Worm (Caenorhabditis elegans) whole organism, L4 larva: Measurements from ENCODE around the gene ceeh-2.
A peak's percentile ranks its signal among the peaks of the same experiment; 100 is the strongest.

Experiments used
- F10B5.3 ChIP-seq: sonication (generic microtip); optimal IDR thresholded peaks from 2 replicates; lab custom pipeline; 2016; ENCODE audit warnings: mild to moderate bottlenecking, missing genetic modification characterization, missing compliant biosample characterization
- F37D6.2 ChIP-seq: sonication (generic microtip); optimal IDR thresholded peaks from 2 replicates; lab custom pipeline; 2016; ENCODE audit warnings: mild to moderate bottlenecking, missing genetic modification characterization, missing compliant biosample characterization
- Y48G9A.11 ChIP-seq: fragments of 200-800 bp; sonication (Bioruptor generic); IDR thresholded peaks from 2 replicates; pipeline ENCODE4 v1.3.6; 2022; ENCODE audit warnings: missing genetic modification reagents, missing genetic modification characterization, missing compliant biosample characterization
- ZK546.5 ChIP-seq, 2 experiments: sonication (generic microtip); optimal IDR thresholded peaks; 2 replicates each; lab custom pipeline; 2017; ENCODE audit warnings: missing biosample characterization in 2 of 2, missing genetic modification characterization in 2 of 2
- aha-1 ChIP-seq: fragments of 150-350 bp; peaks from one replicate; lab custom pipeline; 2014; ENCODE audit warnings: missing biosample characterization, missing genetic modification characterization
- aly-2 ChIP-seq: sonication (generic microtip); optimal IDR thresholded peaks from 2 replicates; lab custom pipeline; 2018; ENCODE audit warnings: missing biosample characterization, missing genetic modification characterization
- ceh-62 ChIP-seq: sonication (generic microtip); optimal IDR thresholded peaks from 2 replicates; lab custom pipeline; 2017; ENCODE audit warnings: missing biosample characterization, missing genetic modification characterization
- daf-16 ChIP-seq, 3 experiments: sonication (generic microtip); optimal IDR thresholded peaks; 2 replicates each; lab custom pipeline; 2016 to 2017; ENCODE audit warnings: missing genetic modification characterization in 3 of 3, missing genetic modification reagents in 3 of 3, mild to moderate bottlenecking in 2 of 3, missing compliant biosample characterization in 2 of 3, missing biosample characterization in 1 of 3, moderate library complexity in 1 of 3
- dmd-6 ChIP-seq: fragments of 200-800 bp; sonication (Bioruptor generic); IDR thresholded peaks from 2 replicates; pipeline ENCODE4 v1.3.6; 2022; ENCODE audit warnings: missing genetic modification reagents, missing genetic modification characterization, missing compliant biosample characterization
- dmd-8 ChIP-seq: fragments of 200-800 bp; sonication (Bioruptor generic); IDR thresholded peaks from 2 replicates; pipeline ENCODE4 v1.3.6; 2022; ENCODE audit warnings: missing genetic modification characterization, missing compliant biosample characterization
- dve-1 ChIP-seq: sonication (generic microtip); optimal IDR thresholded peaks from 2 replicates; lab custom pipeline; 2017; ENCODE audit warnings: antibody characterized with exemption, mild to moderate bottlenecking, missing genetic modification characterization, missing compliant biosample characterization; ENCODE audit not compliant: insufficient read depth
- gei-8 ChIP-seq: fragments of 200-800 bp; sonication (Bioruptor generic); optimal IDR thresholded peaks from 2 replicates; lab custom pipeline; 2018; ENCODE audit warnings: mild to moderate bottlenecking, missing genetic modification characterization, missing compliant biosample characterization
- hlh-11 ChIP-seq: fragments of 200-800 bp; sonication (Bioruptor generic); optimal IDR thresholded peaks from 2 replicates; lab custom pipeline; 2018; ENCODE audit warnings: mild to moderate bottlenecking, missing genetic modification characterization, missing compliant biosample characterization
- lin-1 ChIP-seq: fragments of 200-800 bp; sonication (Bioruptor generic); IDR thresholded peaks from 2 replicates; pipeline ENCODE4 v1.3.6; 2022; ENCODE audit warnings: missing genetic modification reagents, missing genetic modification characterization, missing compliant biosample characterization
- lin-13 ChIP-seq: fragments of 150-350 bp; optimal IDR thresholded peaks from 2 replicates; lab custom pipeline; 2014; ENCODE audit warnings: missing biosample characterization, missing genetic modification reagents, missing genetic modification characterization
- lin-29 ChIP-seq: fragments of 200-800 bp; sonication (Bioruptor generic); IDR thresholded peaks from 2 replicates; pipeline ENCODE4 v1.3.6; 2022; ENCODE audit warnings: missing genetic modification reagents, missing genetic modification characterization, missing compliant biosample characterization
- lin-39 ChIP-seq: fragments of 150-350 bp; optimal IDR thresholded peaks from 2 replicates; lab custom pipeline; 2014; ENCODE audit warnings: missing biosample characterization, missing genetic modification reagents, missing genetic modification characterization
- lsy-2 ChIP-seq, 2 experiments: fragments of 150-350 bp in 1 of 2; sonication (generic microtip) in 1 of 2; optimal IDR thresholded peaks; 2 replicates each; lab custom pipeline; 2014 to 2017; ENCODE audit warnings: missing biosample characterization in 2 of 2, missing genetic modification characterization in 2 of 2
- mdl-1 ChIP-seq, 2 experiments: fragments of 150-350 bp in 1 of 2; sonication (generic microtip) in 1 of 2; optimal IDR thresholded peaks; 2 replicates each; lab custom pipeline; 2014 to 2017; ENCODE audit warnings: missing biosample characterization in 2 of 2, missing genetic modification characterization in 2 of 2
- mdt-29 ChIP-seq: fragments of 200-800 bp; sonication (Bioruptor generic); IDR thresholded peaks from 2 replicates; pipeline ENCODE4 v1.3.6; 2022; ENCODE audit warnings: missing genetic modification reagents, missing genetic modification characterization, missing compliant biosample characterization
- mes-2 ChIP-seq: sonication (generic microtip); optimal IDR thresholded peaks from 2 replicates; lab custom pipeline; 2016; ENCODE audit warnings: missing genotype, mild to moderate bottlenecking, missing genetic modification characterization, missing compliant biosample characterization; ENCODE audit not compliant: poor library complexity, severe bottlenecking
- nhr-10 ChIP-seq: fragments of 150-350 bp; optimal IDR thresholded peaks from 2 replicates; lab custom pipeline; 2014; ENCODE audit warnings: missing biosample characterization, missing genetic modification characterization
- nhr-102 ChIP-seq: sonication (generic microtip); optimal IDR thresholded peaks from 2 replicates; lab custom pipeline; 2016; ENCODE audit warnings: mild to moderate bottlenecking, missing genetic modification characterization, moderate library complexity, missing compliant biosample characterization
- nhr-237 ChIP-seq: sonication (generic microtip); optimal IDR thresholded peaks from 2 replicates; lab custom pipeline; 2017; ENCODE audit warnings: missing biosample characterization, missing genetic modification characterization
- nhr-25 ChIP-seq: sonication (generic microtip); optimal IDR thresholded peaks from 2 replicates; lab custom pipeline; 2017; ENCODE audit warnings: missing genetic modification characterization, mild to moderate bottlenecking, missing compliant biosample characterization, antibody characterized with exemption, moderate library complexity, borderline replicate concordance; ENCODE audit not compliant: insufficient read depth
- nhr-28 ChIP-seq: fragments of 150-350 bp; optimal IDR thresholded peaks from 2 replicates; lab custom pipeline; 2014; ENCODE audit warnings: missing biosample characterization, missing genetic modification characterization
- nhr-6 ChIP-seq: fragments of 150-350 bp; optimal IDR thresholded peaks from 2 replicates; lab custom pipeline; 2014; ENCODE audit warnings: missing biosample characterization, missing genetic modification characterization
- nhr-77 ChIP-seq: fragments of 150-350 bp; optimal IDR thresholded peaks from 2 replicates; lab custom pipeline; 2014; ENCODE audit warnings: missing biosample characterization, missing genetic modification characterization
- php-3 ChIP-seq: fragments of 200-800 bp; sonication (Bioruptor generic); IDR thresholded peaks from 2 replicates; pipeline ENCODE4 v1.3.6; 2022; ENCODE audit warnings: missing genetic modification reagents, missing genetic modification characterization, missing compliant biosample characterization
- pqm-1 ChIP-seq: sonication (generic microtip); optimal IDR thresholded peaks from 2 replicates; lab custom pipeline; 2017; ENCODE audit warnings: missing biosample characterization, missing genetic modification characterization
- skn-1 ChIP-seq: fragments of 150-350 bp; optimal IDR thresholded peaks from 2 replicates; lab custom pipeline; 2014; ENCODE audit warnings: missing biosample characterization, missing genetic modification characterization
- spr-1 ChIP-seq: sonication (generic microtip); optimal IDR thresholded peaks from 2 replicates; lab custom pipeline; 2016; ENCODE audit warnings: mild to moderate bottlenecking, missing genetic modification characterization, missing compliant biosample characterization
- spr-3 ChIP-seq: fragments of 200-800 bp; sonication (Bioruptor generic); optimal IDR thresholded peaks from 2 replicates; lab custom pipeline; 2018; ENCODE audit warnings: mild to moderate bottlenecking, missing genetic modification characterization, missing compliant biosample characterization
- unc-39 ChIP-seq: sonication (generic microtip); optimal IDR thresholded peaks from 2 replicates; lab custom pipeline; 2017; ENCODE audit warnings: missing biosample characterization, missing genetic modification characterization
- unc-62 ChIP-seq, 3 experiments: fragments of 150-350 bp in 1 of 3; sonication (generic microtip); optimal IDR thresholded peaks in 2 of 3; peaks in 1 of 3; 1 replicate in 1 of 3; 2 replicates in 2 of 3; lab custom pipeline; 2014 to 2017; ENCODE audit warnings: missing biosample characterization in 3 of 3, missing genetic modification characterization in 3 of 3, missing genetic modification reagents in 3 of 3, missing genotype in 1 of 3
- vab-7 ChIP-seq: fragments of 200-800 bp; sonication (Bioruptor generic); IDR thresholded peaks from 2 replicates; pipeline ENCODE4 v1.3.6; 2022; ENCODE audit warnings: missing genetic modification reagents, missing genetic modification characterization, missing compliant biosample characterization
- zag-1 ChIP-seq: fragments of 150-350 bp; optimal IDR thresholded peaks from 2 replicates; lab custom pipeline; 2014; ENCODE audit warnings: missing biosample characterization, missing genetic modification characterization
- zfp-3 ChIP-seq: fragments of 200-800 bp; sonication (Bioruptor generic); conservative IDR thresholded peaks from 2 replicates; pipeline ENCODE4 v1.3.6; 2022; ENCODE audit warnings: missing genetic modification reagents, missing genetic modification characterization, missing compliant biosample characterization
- ztf-11 ChIP-seq: fragments of 150-350 bp; optimal IDR thresholded peaks from 2 replicates; lab custom pipeline; 2014; ENCODE audit warnings: missing biosample characterization, missing genetic modification characterization
- ztf-7 ChIP-seq: fragments of 150-350 bp; optimal IDR thresholded peaks from 2 replicates; lab custom pipeline; 2014; ENCODE audit warnings: missing biosample characterization, missing genetic modification characterization

The ceeh-2 gene

DNA sequence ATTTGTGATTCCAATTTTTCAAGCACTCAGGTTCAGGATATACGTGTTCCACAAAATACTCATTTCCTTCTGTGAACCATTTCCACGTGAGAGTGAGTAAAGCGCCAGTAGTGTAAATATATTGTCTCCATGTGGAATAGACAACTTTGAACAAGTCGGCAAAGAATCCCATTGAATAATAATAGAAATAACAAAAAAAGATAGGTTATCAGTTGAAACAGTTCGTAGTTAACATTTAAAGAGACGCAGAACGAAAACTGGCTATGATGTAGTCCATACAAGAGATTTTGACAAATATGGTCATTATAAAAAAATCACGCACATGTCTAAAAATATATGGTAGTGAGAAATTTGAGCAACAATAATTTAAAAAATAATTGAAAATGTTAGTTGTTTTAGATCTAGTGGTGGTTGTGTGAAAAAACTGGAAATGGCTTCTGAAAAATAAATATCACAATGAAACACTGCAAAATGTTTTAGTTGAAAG, at the start of gene ceeh-2:
Gene ceeh-2, minus strand, starts transcription at position 437 of the 487 bp plus-strand sequence.
- TF ChIP-seq dmd-6 (peak; percentile 36; the same call in 1 of the 2 replicates), nhr-28 (tag; lab: Kevin White, UChicago) (peak; percentile 59), spr-1 (no peak), hlh-11 (peak; percentile 8), dve-1 (tag; lab: Kevin White, UChicago) (peak; percentile 63), nhr-77 (tag; lab: Kevin White, UChicago) (peak; percentile 28), aha-1 (peak; percentile 33), daf-16 (GFP tag; optimal IDR thresholded peaks at IDR 0.05; lab: Kevin White, UChicago) (no peak), daf-16 (tag; optimal IDR thresholded peaks at IDR 0.05; lab: Kevin White, UChicago) (peak; percentile 83), mdl-1 (tag; optimal IDR thresholded peaks at IDR 0.05; lab: Kevin White, UChicago) (peak in 1 of 2 experiments; percentile 32), lin-1 (GFP tag; lab: Robert Waterston, UW) (no peak)

DNA sequence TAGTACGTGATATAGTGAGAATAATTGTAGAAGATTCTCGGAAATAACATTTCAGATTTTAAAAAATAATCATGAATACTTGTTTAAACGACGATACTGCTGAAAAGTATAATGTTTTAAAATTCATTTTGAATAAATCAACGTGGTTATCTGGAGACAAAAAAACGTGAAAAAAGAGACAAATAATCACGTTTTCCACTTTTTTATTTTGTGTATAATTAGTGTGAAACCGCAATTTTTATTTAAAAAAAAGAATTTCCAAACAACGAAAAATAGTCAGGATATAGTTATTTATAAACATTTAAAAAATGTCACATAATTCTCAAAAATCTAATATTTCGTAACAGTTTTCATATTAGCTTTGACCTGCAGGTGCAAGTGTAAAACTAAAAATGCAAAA, 48.6 kb upstream of the ceeh-2 start, which contains the start of gene F15H10.7:
Gene F15H10.7, minus strand, starts transcription at position 101 of the 400 bp plus-strand sequence.
- no peak for TF ChIP-seq zfp-3 (GFP tag; lab: Robert Waterston, UW)
- TF ChIP-seq vab-7 (GFP tag; lab: Robert Waterston, UW): no peak

DNA sequence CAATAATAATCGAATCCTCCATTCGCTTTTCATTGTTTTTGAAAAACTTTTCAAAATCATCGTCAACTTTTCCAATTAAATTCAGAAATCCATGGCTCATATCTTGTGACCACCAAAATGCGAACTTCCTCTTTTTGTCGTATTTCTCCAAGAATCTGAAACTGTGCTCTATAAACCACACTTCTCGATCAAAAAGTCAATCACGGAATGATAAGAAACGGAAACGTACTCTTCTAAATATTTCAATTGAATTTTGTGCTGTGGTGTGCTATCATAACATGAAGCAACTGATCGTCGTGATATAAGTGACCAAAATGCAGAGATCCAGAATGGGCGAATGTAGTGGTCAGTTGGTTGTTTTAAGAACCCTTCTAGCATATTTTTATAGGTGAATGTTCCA, 47.0 kb upstream of the ceeh-2 start:
- peak; percentile 61 for TF ChIP-seq dmd-6
- TF ChIP-seq nhr-237 (tag; lab: Kevin White, UChicago): no peak
- TF ChIP-seq spr-1: no peak
- TF ChIP-seq lin-39: no peak
- peak; percentile 46 for TF ChIP-seq pqm-1 (tag; lab: Kevin White, UChicago)
- TF ChIP-seq skn-1 (tag; lab: Kevin White, UChicago): no peak
- TF ChIP-seq nhr-28 (tag; lab: Kevin White, UChicago): peak; percentile 58
- TF ChIP-seq aha-1: peak; percentile 43
- no peak for TF ChIP-seq lsy-2 (tag; optimal IDR thresholded peaks at IDR 0.05; lab: Kevin White, UChicago)
- no peak for TF ChIP-seq nhr-77 (tag; lab: Kevin White, UChicago)
- no peak for TF ChIP-seq ceh-62 (tag; lab: Kevin White, UChicago)

DNA sequence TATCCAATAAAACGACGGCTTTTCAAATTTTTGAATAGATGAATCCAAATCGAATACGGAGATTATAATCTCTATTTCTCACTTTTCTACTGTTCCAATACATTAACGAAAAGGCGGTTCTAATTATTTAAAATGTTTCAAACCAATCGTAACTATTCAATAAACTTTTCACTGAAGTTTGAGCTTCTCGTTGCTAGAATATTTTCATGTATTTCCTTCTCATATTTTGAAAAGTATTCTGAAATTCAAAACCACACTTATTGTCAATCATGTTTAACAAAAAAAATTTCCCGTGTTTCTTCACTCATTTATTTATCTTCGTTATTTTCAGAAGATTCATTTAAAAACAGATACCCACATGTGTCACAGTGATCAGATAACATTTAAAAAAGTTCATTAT, 45.1 kb upstream of the ceeh-2 start, which contains the start of gene F15H10.8:
Gene F15H10.8, minus strand, starts transcription at position 101 of the 400 bp plus-strand sequence.
- TF ChIP-seq aha-1 (no peak), unc-62 (GFP tag; optimal IDR thresholded peaks at IDR 0.05 in 1 of 2; lab: Kevin White, UChicago) (peak in 1 of 2 experiments; percentile 31), unc-62 (tag; optimal IDR thresholded peaks at IDR 0.05; lab: Kevin White, UChicago) (no peak)

DNA sequence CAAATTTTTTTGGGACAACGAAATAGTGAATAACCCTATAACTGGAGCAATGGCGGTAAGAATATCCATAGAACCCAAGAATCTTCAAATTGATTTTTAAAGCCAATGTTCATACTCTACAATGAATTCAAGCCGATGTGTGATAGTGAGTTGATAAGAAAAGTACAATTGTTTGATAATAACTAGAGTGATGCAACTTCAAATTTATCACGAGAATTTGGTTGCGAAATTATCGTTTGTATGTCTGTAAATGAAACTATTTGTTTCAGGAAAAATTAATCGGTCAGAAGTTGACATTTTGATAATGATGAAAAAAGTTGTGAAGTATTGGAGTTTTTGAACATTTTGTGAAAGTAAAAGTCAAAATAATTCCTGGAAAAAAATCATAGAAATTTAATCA, 41.6 kb upstream of the ceeh-2 start:
- TF ChIP-seq ZK546.5 (tag; optimal IDR thresholded peaks at IDR 0.05; lab: Kevin White, UChicago): no peak
- no peak for TF ChIP-seq mdt-29 (GFP tag; lab: Robert Waterston, UW)
- no peak for TF ChIP-seq ztf-11 (tag; lab: Kevin White, UChicago)
- no peak for TF ChIP-seq lin-39
- TF ChIP-seq spr-3 (GFP tag; lab: Kevin White, UChicago): no peak
- TF ChIP-seq nhr-102 (tag; lab: Kevin White, UChicago): no peak
- TF ChIP-seq ztf-7 (tag; lab: Kevin White, UChicago): peak; percentile 51
- TF ChIP-seq nhr-10: peak; percentile 42
- TF ChIP-seq F10B5.3 (tag; lab: Kevin White, UChicago): no peak
- TF ChIP-seq nhr-237 (tag; lab: Kevin White, UChicago): no peak
- TF ChIP-seq mes-2 (tag; lab: Kevin White, UChicago): no peak
- no peak for TF ChIP-seq nhr-6 (tag; lab: Kevin White, UChicago)
- peak; percentile 91 for TF ChIP-seq dve-1 (tag; lab: Kevin White, UChicago)
- peak in 1 of 2 experiments; percentile 19 for TF ChIP-seq mdl-1 (tag; optimal IDR thresholded peaks at IDR 0.05; lab: Kevin White, UChicago)
- peak; percentile 76 for TF ChIP-seq hlh-11
- TF ChIP-seq lin-29: no peak
- TF ChIP-seq zag-1 (tag; lab: Kevin White, UChicago): no peak
- TF ChIP-seq php-3 (GFP tag; lab: Robert Waterston, UW): 0 out of 2 replicates have a peak, but pooled peaks have one; percentile 32
- no peak for TF ChIP-seq unc-39 (tag; lab: Kevin White, UChicago)
- TF ChIP-seq nhr-25 (tag; lab: Kevin White, UChicago): no peak
- TF ChIP-seq lin-13 (GFP tag; lab: Kevin White, UChicago): no peak
- TF ChIP-seq gei-8 (GFP tag; lab: Kevin White, UChicago): no peak
- peak; percentile 90 for TF ChIP-seq pqm-1 (tag; lab: Kevin White, UChicago)
- TF ChIP-seq aly-2 (tag; lab: Kevin White, UChicago): no peak
- no peak for TF ChIP-seq Y48G9A.11
- no peak for TF ChIP-seq daf-16 (GFP tag; optimal IDR thresholded peaks at IDR 0.05; lab: Kevin White, UChicago)
- peak; percentile 84 for TF ChIP-seq daf-16 (tag; optimal IDR thresholded peaks at IDR 0.05; lab: Kevin White, UChicago)
- no peak for TF ChIP-seq dmd-8 (GFP tag; lab: Robert Waterston, UW)
- peak; percentile 89 for TF ChIP-seq nhr-77 (tag; lab: Kevin White, UChicago)
- no peak for TF ChIP-seq F37D6.2 (tag; lab: Kevin White, UChicago)
